Fruit fly (Drosophila melanogaster): ENCODE results near the gene Gr93c.

The Gr93c gene

DNA sequence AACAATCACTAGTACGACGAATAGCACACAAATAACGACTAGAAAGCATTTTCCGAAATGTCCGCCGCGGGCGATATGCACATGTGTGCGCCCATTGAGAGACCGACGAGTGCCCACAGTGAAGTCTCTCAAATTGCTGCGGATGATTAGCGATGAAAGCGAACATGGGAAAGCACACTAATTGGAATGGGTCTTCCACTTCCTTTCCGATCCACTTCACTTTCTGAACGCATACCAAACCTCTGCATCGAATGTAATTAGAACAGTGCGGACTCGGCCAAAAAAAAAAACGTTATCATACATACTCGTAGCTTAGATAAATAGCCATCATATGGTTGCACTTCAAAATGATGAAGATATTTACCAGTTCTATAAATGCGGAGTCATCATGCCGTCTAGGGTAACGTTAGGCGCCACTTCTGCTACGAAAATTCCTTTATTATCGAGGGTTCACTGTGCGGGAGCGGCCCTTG is 5.0 kb upstream of the Gr93c start (continued):
- no peak for TF ChIP-seq lbe (GFP tag; optimal IDR thresholded peaks at IDR 0.05)
- TF ChIP-seq NFAT (GFP tag; IDR thresholded peaks at IDR 0.05), result no peak
- TF ChIP-seq Awh (GFP tag; IDR thresholded peaks at IDR 0.05), result peak; percentile 49; the same call in 1 of the 2 replicates
- no peak for TF ChIP-seq CG16779 (GFP tag; IDR thresholded peaks at IDR 0.05)
- TF ChIP-seq CG8388 (GFP tag; optimal IDR thresholded peaks at IDR 0.05), result peak; percentile 33
- no peak for TF ChIP-seq CG17802 (tag; optimal IDR thresholded peaks at IDR 0.05)
- no peak for TF ChIP-seq Nf-YB (GFP tag; optimal IDR thresholded peaks at IDR 0.05)
- TF ChIP-seq peb (GFP tag; IDR thresholded peaks at IDR 0.05), result no peak
- peak; percentile 60 for TF ChIP-seq CG16863 (GFP tag; optimal IDR thresholded peaks at IDR 0.05)
- TF ChIP-seq CG31365 (tag; optimal IDR thresholded peaks at IDR 0.05), result no peak
- TF ChIP-seq z (GFP tag; IDR thresholded peaks at IDR 0.05), result 0 out of 3 replicates have a peak, but pooled peaks have one; percentile 33
- TF ChIP-seq ci (GFP tag; IDR thresholded peaks at IDR 0.05), result peak; percentile 64
- peak; percentile 36; the same call in 1 of the 2 replicates for TF ChIP-seq CG6689 (GFP tag; IDR thresholded peaks at IDR 0.05)
- TF ChIP-seq CG14710 (tag; optimal IDR thresholded peaks at IDR 0.05), result peak; percentile 31
- no peak for TF ChIP-seq CG13123 (GFP tag; optimal IDR thresholded peaks at IDR 0.05)
- no peak for TF ChIP-seq vnd (GFP tag; IDR thresholded peaks at IDR 0.05; ENCODE audit: partially characterized antibody)
- peak; percentile 24 for TF ChIP-seq jumu (GFP tag; optimal IDR thresholded peaks at IDR 0.05)
- no peak for TF ChIP-seq bbx (GFP tag; IDR thresholded peaks at IDR 0.05; ENCODE audit: partially characterized antibody)
- no peak for TF ChIP-seq B-H2 (GFP tag; optimal IDR thresholded peaks at IDR 0.05)
- peak; percentile 30 for TF ChIP-seq CG15696 (tag; optimal IDR thresholded peaks at IDR 0.05)
- TF ChIP-seq Lpt (GFP tag; optimal IDR thresholded peaks at IDR 0.05), result no peak
- TF ChIP-seq seq (GFP tag; IDR thresholded peaks at IDR 0.05), result no peak
- TF ChIP-seq sd (tag; optimal IDR thresholded peaks at IDR 0.05), result peak; percentile 50
- peak; percentile 46 for TF ChIP-seq CG12155 (GFP tag; optimal IDR thresholded peaks at IDR 0.05)
- peak; percentile 23; the same call in 1 of the 3 replicates for TF ChIP-seq H15 (GFP tag; IDR thresholded peaks at IDR 0.05)
- peak in 1 of 2 experiments; percentile 77 for TF ChIP-seq eve (GFP tag; optimal IDR thresholded peaks at IDR 0.05)
- no peak for TF ChIP-seq CG11456 (GFP tag; IDR thresholded peaks at IDR 0.05)
- no peak for TF ChIP-seq CG10654 (GFP tag; optimal IDR thresholded peaks at IDR 0.05)
- TF ChIP-seq CG30403 (GFP tag; optimal IDR thresholded peaks at IDR 0.05), result peak; percentile 7
- peak; percentile 33 for TF ChIP-seq pnt (GFP tag; optimal IDR thresholded peaks at IDR 0.05)
- TF ChIP-seq CG10462 (GFP tag; optimal IDR thresholded peaks at IDR 0.05), result peak; percentile 3
- peak; percentile 0 for TF ChIP-seq CG10267 (tag; optimal IDR thresholded peaks at IDR 0.05)
- TF ChIP-seq CG43689 (GFP tag; IDR thresholded peaks at IDR 0.05), result no peak
- TF ChIP-seq tgo (GFP tag; IDR thresholded peaks at IDR 0.05), result no peak
- TF ChIP-seq CG9437 (GFP tag; optimal IDR thresholded peaks at IDR 0.05), result peak; percentile 11
- peak; percentile 6 for TF ChIP-seq CG8281 (tag; optimal IDR thresholded peaks at IDR 0.05)
- TF ChIP-seq hbn (GFP tag; IDR thresholded peaks at IDR 0.05; ENCODE audit: partially characterized antibody), result no peak
- no peak for TF ChIP-seq CG15479 (GFP tag; optimal IDR thresholded peaks at IDR 0.05)
- peak; percentile 22 for TF ChIP-seq CG17829 (tag; optimal IDR thresholded peaks at IDR 0.05)
- no peak for TF ChIP-seq C15 (GFP tag; IDR thresholded peaks at IDR 0.05)
- TF ChIP-seq org-1 (GFP tag; optimal IDR thresholded peaks at IDR 0.05), result peak; percentile 28
- no peak for TF ChIP-seq Gsc (GFP tag; IDR thresholded peaks at IDR 0.05)
- peak; percentile 63 for TF ChIP-seq ara (GFP tag; IDR thresholded peaks at IDR 0.05)
- 0 out of 2 replicates have a peak, but pooled peaks have one; percentile 40 for TF ChIP-seq CG4404 (GFP tag; IDR thresholded peaks at IDR 0.05)
- peak; percentile 8 for TF ChIP-seq NfI (GFP tag; optimal IDR thresholded peaks at IDR 0.05)
- TF ChIP-seq CG6854 (GFP tag; optimal IDR thresholded peaks at IDR 0.05), result no peak
- 0 out of 2 replicates have a peak, but pooled peaks have one; percentile 12 for TF ChIP-seq CG6272 (GFP tag; IDR thresholded peaks at IDR 0.05)
- TF ChIP-seq run (tag; optimal IDR thresholded peaks at IDR 0.05), result no peak
- TF ChIP-seq sc (optimal IDR thresholded peaks at IDR 0.05), result no peak
- no peak for TF ChIP-seq sc (GFP tag; optimal IDR thresholded peaks at IDR 0.05)
- peak; percentile 16; the same call in 1 of the 3 replicates for TF ChIP-seq B-H1 (GFP tag; IDR thresholded peaks at IDR 0.05)
- peak; percentile 10 for TF ChIP-seq CG2116 (GFP tag; optimal IDR thresholded peaks at IDR 0.05)

Data from whole organism, embryonic.